Fruit fly (Drosophila melanogaster) whole organism, prepupa: ENCODE data around the gene Cnx99A.

Experiments used
- Blimp-1 ChIP-seq: fragments of 200-800 bp; sonication (Bioruptor generic); optimal IDR thresholded peaks from 3 replicates; lab custom pipeline; 2017; ENCODE audit warnings: missing biosample characterization, missing genetic modification characterization, mild to moderate bottlenecking, moderate library complexity, missing genetic modification reagents
- CG10631 ChIP-seq: fragments of 200-800 bp; sonication (Bioruptor generic); optimal IDR thresholded peaks from 2 replicates; lab custom pipeline; 2016; ENCODE audit warnings: missing biosample characterization, missing genetic modification characterization
- CG15336 ChIP-seq: fragments of 200-800 bp; sonication (Bioruptor generic); IDR thresholded peaks from 2 replicates; pipeline ENCODE4 v1.3.6; 2022; ENCODE audit warnings: missing biosample characterization, missing genetic modification characterization
- CG3032 ChIP-seq: fragments of 200-800 bp; optimal IDR thresholded peaks from 2 replicates; lab custom pipeline; 2019; ENCODE audit warnings: missing biosample characterization, mild to moderate bottlenecking, missing genetic modification characterization, moderate library complexity
- CG32006 ChIP-seq: fragments of 200-800 bp; sonication (Bioruptor generic); optimal IDR thresholded peaks from 3 replicates; lab custom pipeline; 2017; ENCODE audit warnings: missing biosample characterization, mild to moderate bottlenecking, missing genetic modification characterization
- CG3919 ChIP-seq: fragments of 200-800 bp; sonication (Bioruptor generic); optimal IDR thresholded peaks from 3 replicates; lab custom pipeline; 2016; ENCODE audit warnings: missing biosample characterization, missing genetic modification characterization
- CG4318 ChIP-seq: fragments of 200-800 bp; sonication (Bioruptor generic); optimal IDR thresholded peaks from 3 replicates; lab custom pipeline; 2017; ENCODE audit warnings: missing biosample characterization, mild to moderate bottlenecking, missing genetic modification characterization
- CG6276 ChIP-seq: fragments of 200-800 bp; sonication (Bioruptor generic); optimal IDR thresholded peaks from 2 replicates; lab custom pipeline; 2017; ENCODE audit warnings: missing biosample characterization, mild to moderate bottlenecking, missing genetic modification characterization
- CG8119 ChIP-seq: fragments of 200-800 bp; sonication (Bioruptor generic); IDR thresholded peaks from 3 replicates; pipeline ENCODE4 v1.3.6; 2022; ENCODE audit warnings: missing biosample characterization, missing genetic modification characterization
- CG8319 ChIP-seq: fragments of 200-800 bp; sonication (Bioruptor generic); optimal IDR thresholded peaks from 3 replicates; lab custom pipeline; 2016; ENCODE audit warnings: missing biosample characterization, missing genetic modification characterization
- CG8632 ChIP-seq: fragments of 200-800 bp; sonication (Bioruptor generic); optimal IDR thresholded peaks from 3 replicates; lab custom pipeline; 2016; ENCODE audit warnings: missing biosample characterization, missing genetic modification characterization
- Eip78C ChIP-seq: fragments of 200-800 bp; sonication (Bioruptor generic); peaks from one replicate; lab custom pipeline; 2016; ENCODE audit warnings: missing biosample characterization, missing genetic modification characterization
- Eip93F ChIP-seq: fragments of 200-800 bp; sonication (Bioruptor generic); optimal IDR thresholded peaks from 2 replicates; lab custom pipeline; 2016; ENCODE audit warnings: missing biosample characterization, mild to moderate bottlenecking, missing genetic modification characterization
- Ets21C ChIP-seq: fragments of 200-800 bp; sonication (Bioruptor generic); optimal IDR thresholded peaks from 3 replicates; lab custom pipeline; 2016; ENCODE audit warnings: missing biosample characterization, missing genetic modification characterization
- Ets96B ChIP-seq: fragments of 200-800 bp; optimal IDR thresholded peaks from 2 replicates; lab custom pipeline; 2019; ENCODE audit warnings: missing biosample characterization, mild to moderate bottlenecking, missing genetic modification characterization, moderate library complexity
- Hr38 ChIP-seq: sonication (Bioruptor generic); optimal IDR thresholded peaks from 2 replicates; lab custom pipeline; 2016; ENCODE audit warnings: missing biosample characterization, missing genetic modification characterization
- Hr39 ChIP-seq: fragments of 200-800 bp; sonication (Bioruptor generic); optimal IDR thresholded peaks from 2 replicates; lab custom pipeline; 2016; ENCODE audit warnings: missing biosample characterization, missing genetic modification characterization
- Hr4 ChIP-seq: fragments of 200-800 bp; sonication (Bioruptor generic); optimal IDR thresholded peaks from 3 replicates; lab custom pipeline; 2016; ENCODE audit warnings: missing biosample characterization, missing genetic modification characterization
- Lpt ChIP-seq: fragments of 200-800 bp; sonication (Bioruptor generic); optimal IDR thresholded peaks from 3 replicates; lab custom pipeline; 2016; ENCODE audit warnings: missing biosample characterization, missing genetic modification characterization
- Met ChIP-seq: fragments of 200-800 bp; sonication (Bioruptor generic); optimal IDR thresholded peaks from 3 replicates; lab custom pipeline; 2016; ENCODE audit warnings: missing biosample characterization, missing genetic modification characterization
- OdsH ChIP-seq: fragments of 200-800 bp; sonication (Bioruptor generic); optimal IDR thresholded peaks from 3 replicates; lab custom pipeline; 2016; ENCODE audit warnings: missing biosample characterization, missing genetic modification characterization
- Sox14 ChIP-seq: fragments of 200-800 bp; sonication (Bioruptor generic); optimal IDR thresholded peaks from 3 replicates; lab custom pipeline; 2016; ENCODE audit warnings: missing biosample characterization, missing genetic modification characterization
- achi ChIP-seq: fragments of 200-800 bp; sonication (Bioruptor generic); optimal IDR thresholded peaks from 3 replicates; lab custom pipeline; 2016; ENCODE audit warnings: missing biosample characterization, missing genetic modification characterization
- acj6 ChIP-seq: fragments of 200-800 bp; sonication (Bioruptor generic); optimal IDR thresholded peaks from 3 replicates; lab custom pipeline; 2016; ENCODE audit warnings: missing biosample characterization, missing genetic modification characterization
- dac ChIP-seq: fragments of 200-800 bp; sonication (Bioruptor generic); optimal IDR thresholded peaks from 2 replicates; lab custom pipeline; 2017; ENCODE audit warnings: missing biosample characterization, mild to moderate bottlenecking, missing genetic modification characterization
- dsx ChIP-seq: fragments of 200-800 bp; optimal IDR thresholded peaks from 3 replicates; lab custom pipeline; 2019; ENCODE audit warnings: missing biosample characterization, mild to moderate bottlenecking, missing genetic modification characterization, moderate library complexity; ENCODE audit not compliant: poor library complexity, severe bottlenecking
- esn ChIP-seq: fragments of 200-800 bp; sonication (Bioruptor generic); optimal IDR thresholded peaks from 2 replicates; lab custom pipeline; 2016; ENCODE audit warnings: missing biosample characterization, mild to moderate bottlenecking, missing genetic modification characterization, moderate library complexity
- fkh ChIP-seq: fragments of 200-800 bp; sonication (Bioruptor generic); optimal IDR thresholded peaks from 3 replicates; lab custom pipeline; 2017; ENCODE audit warnings: missing biosample characterization, mild to moderate bottlenecking, missing genetic modification characterization, moderate library complexity
- net ChIP-seq: fragments of 200-800 bp; sonication (Bioruptor generic); optimal IDR thresholded peaks from 3 replicates; lab custom pipeline; 2016; ENCODE audit warnings: missing biosample characterization, missing genetic modification characterization
- pdm3 ChIP-seq: fragments of 200-800 bp; sonication (Bioruptor generic); optimal IDR thresholded peaks from 3 replicates; lab custom pipeline; 2016; ENCODE audit warnings: missing biosample characterization, missing genetic modification characterization
- ss ChIP-seq, 2 experiments: fragments of 200-800 bp; sonication (Bioruptor generic); optimal IDR thresholded peaks; 2 replicates in 1 of 2; 3 replicates in 1 of 2; lab custom pipeline; 2017 to 2018; ENCODE audit warnings: mild to moderate bottlenecking in 2 of 2, missing biosample characterization in 2 of 2, missing genetic modification characterization in 2 of 2, moderate library complexity in 1 of 2
- svp ChIP-seq: fragments of 200-800 bp; sonication (Bioruptor generic); peaks from one replicate; lab custom pipeline; 2016; ENCODE audit warnings: missing biosample characterization, missing genetic modification characterization
- topi ChIP-seq: fragments of 200-800 bp; sonication (Bioruptor generic); optimal IDR thresholded peaks from 3 replicates; lab custom pipeline; 2016; ENCODE audit warnings: missing biosample characterization, missing genetic modification characterization

Gene Cnx99A

DNA sequence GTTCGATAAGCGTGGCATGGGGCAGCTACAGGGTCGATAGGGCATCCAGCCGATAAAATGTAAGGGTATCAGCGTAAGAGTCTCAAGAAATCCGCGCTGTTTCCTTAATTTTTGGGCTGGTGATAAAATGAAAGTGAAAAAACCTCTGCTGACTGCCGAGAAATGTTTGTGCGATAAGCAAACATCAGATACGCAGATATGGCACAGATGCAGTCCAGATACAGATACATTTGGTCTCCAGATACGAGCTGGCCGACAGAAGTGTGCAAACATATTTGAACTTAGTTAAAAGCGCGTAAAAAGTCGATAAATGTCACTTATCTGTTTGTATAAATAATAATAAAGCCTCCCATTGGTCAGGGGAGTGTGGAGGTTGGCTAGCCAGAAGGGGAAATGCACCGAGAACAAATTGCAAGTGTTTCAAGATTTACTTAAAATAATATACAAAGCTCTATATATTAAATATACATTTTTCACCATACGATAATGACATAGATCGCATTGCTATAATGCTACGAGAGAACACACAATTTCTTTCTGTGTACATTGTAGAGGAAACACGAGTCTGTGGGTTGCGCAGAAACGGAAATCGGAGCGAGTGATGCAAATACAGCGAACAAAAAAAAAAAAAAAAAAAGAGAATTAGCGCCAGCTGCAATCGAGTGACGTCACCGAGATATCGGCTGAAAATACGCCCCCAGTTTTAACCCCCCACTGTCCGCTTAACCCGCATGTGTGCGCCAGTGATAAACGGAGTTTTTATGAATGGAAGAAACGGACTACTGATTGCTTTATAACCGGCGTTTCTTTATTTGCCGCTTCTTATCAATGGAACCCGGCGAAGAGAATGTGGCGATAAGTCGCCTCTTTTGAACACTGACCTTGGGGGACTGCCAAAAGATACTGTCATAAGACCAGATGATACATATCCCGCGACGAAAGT, 28.6 kb downstream of the Cnx99A start (continued):
- TF ChIP-seq Hr39 (GFP tag; lab: Kevin White, UChicago) (no peak), ss (GFP tag; optimal IDR thresholded peaks at IDR 0.05; lab: Kevin White, UChicago) (peak; percentile 17 to 29), Met (GFP tag; lab: Kevin White, UChicago) (peak; percentile 22), CG6276 (peak; percentile 23), CG3919 (GFP tag; lab: Kevin White, UChicago) (peak; percentile 53), CG8119 (GFP tag; lab: Robert Waterston, UW) (0 out of 3 replicates have a peak, but pooled peaks have one; percentile 28), Blimp-1 (GFP tag; lab: Kevin White, UChicago) (no peak), Eip93F (no peak), achi (peak; percentile 64), CG15336 (GFP tag; lab: Robert Waterston, UW) (0 out of 2 replicates have a peak, but pooled peaks have one; percentile 31)
- TF ChIP-seq, all 60 proteins: peak for 42

DNA sequence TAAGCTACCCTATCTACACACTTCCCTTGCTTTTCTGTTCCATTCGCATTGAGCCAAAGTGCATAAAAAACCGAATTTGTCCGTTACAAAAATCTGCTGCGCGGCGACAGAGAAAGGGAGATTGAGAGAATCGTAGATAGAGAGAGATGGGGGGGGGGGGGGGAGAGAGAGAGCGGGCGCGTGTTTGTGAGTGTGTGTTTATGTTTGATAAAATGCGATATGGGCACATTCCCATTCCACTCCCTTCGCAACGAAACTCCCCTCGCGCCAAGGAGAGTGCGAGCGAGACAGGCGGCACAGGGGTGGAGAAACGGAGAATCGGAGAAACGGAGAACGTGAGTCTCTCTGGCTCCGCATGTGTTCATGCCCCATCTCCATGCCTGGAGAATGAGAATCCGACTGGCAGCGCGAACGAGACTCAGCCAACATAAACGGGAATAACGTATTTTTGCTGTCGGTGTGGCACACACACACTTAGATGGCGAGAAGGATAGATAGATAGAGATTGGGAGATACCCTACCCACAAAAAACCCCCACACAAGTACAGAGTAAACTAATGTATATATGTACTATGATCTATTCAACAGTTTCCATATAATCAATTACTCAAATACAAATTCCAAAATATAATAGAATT, 32.0 kb downstream of the Cnx99A start:
- TF ChIP-seq fkh (GFP tag; lab: Kevin White, UChicago) = peak; percentile 17
- TF ChIP-seq CG3919 (GFP tag; lab: Kevin White, UChicago) = no peak
- peak; percentile 7 for TF ChIP-seq Eip78C
- no peak for TF ChIP-seq topi (GFP tag; lab: Kevin White, UChicago)
- peak; percentile 8 for TF ChIP-seq Lpt
- TF ChIP-seq svp (GFP tag; lab: Kevin White, UChicago) = peak; percentile 7
- no peak for TF ChIP-seq Ets21C (GFP tag; lab: Kevin White, UChicago)
- TF ChIP-seq CG4318 = no peak
- peak; percentile 16 for TF ChIP-seq dsx (GFP tag; lab: Kevin White, UChicago)
- TF ChIP-seq CG32006 = peak; percentile 31
- peak; percentile 7 to 25 for TF ChIP-seq ss (GFP tag; optimal IDR thresholded peaks at IDR 0.05; lab: Kevin White, UChicago)

DNA sequence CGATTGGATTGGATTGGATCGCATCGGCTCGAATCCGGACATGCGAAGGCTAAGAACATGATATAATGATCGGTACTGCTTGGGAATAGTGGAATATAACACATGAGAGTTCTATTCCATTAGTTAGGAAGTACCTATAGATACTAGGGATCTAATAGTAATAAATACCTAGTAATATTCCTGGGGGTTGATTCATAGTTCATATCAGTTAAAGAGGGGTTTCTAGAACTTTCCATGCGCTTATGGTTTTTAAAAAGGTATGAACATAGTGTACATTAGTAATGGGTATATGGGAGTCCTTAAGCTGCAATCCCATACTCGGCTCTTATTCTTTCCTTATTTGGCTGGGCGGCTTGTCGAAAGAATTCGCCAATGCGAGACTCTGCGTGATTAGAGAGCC, 35.1 kb downstream of the Cnx99A start:
- TF ChIP-seq net (GFP tag; lab: Kevin White, UChicago) (no peak), pdm3 (GFP tag; lab: Kevin White, UChicago) (no peak), CG10631 (no peak), dac (GFP tag; lab: Kevin White, UChicago) (no peak), ss (GFP tag; optimal IDR thresholded peaks at IDR 0.05; lab: Kevin White, UChicago) (no peak), Hr38 (GFP tag; lab: Kevin White, UChicago) (no peak), acj6 (no peak), CG8119 (GFP tag; lab: Robert Waterston, UW) (no peak), CG3032 (tag; lab: Kevin White, UChicago) (no peak), achi (no peak), Lpt (no peak), CG8632 (GFP tag; lab: Kevin White, UChicago) (no peak), CG8319 (GFP tag; lab: Kevin White, UChicago) (no peak), Eip93F (no peak), Met (GFP tag; lab: Kevin White, UChicago) (peak; percentile 7), OdsH (GFP tag; lab: Kevin White, UChicago) (no peak), Sox14 (no peak), svp (GFP tag; lab: Kevin White, UChicago) (peak; percentile 76), CG4318 (no peak), esn (GFP tag; lab: Kevin White, UChicago) (peak; percentile 34), Hr4 (GFP tag; lab: Kevin White, UChicago) (no peak), Ets96B (tag; lab: Kevin White, UChicago) (no peak)
- TF ChIP-seq, all 60 proteins: peak for 3
